Fruit fly (Drosophila melanogaster) S2 (cell line): ENCODE data around the gene Osi15.

Experiments used
- CG8478 ChIP-seq: fragments of >200 bp; optimal IDR thresholded peaks from 2 replicates; lab custom pipeline; 2018
- CTCF ChIP-seq, 2 experiments: fragments of >200 bp; optimal IDR thresholded peaks; 2 replicates each; lab custom pipeline; 2018

- TF ChIP-seq CG8478 (lab: Kevin White, UChicago) (no peak), CTCF (optimal IDR thresholded peaks at IDR 0.05; lab: Kevin White, UChicago) (no peak)
Observed at dm6 chr3R:6351181-6351580, 49.6 kb downstream of the Osi15 start.
